Worm (Caenorhabditis elegans) whole organism, L4 larva: Measurements from ENCODE around the gene C53B4.3.

Experiments used
- ZK546.5 ChIP-seq, 2 experiments: sonication (generic microtip); optimal IDR thresholded peaks; 2 replicates each; lab custom pipeline; 2017; ENCODE audit warnings: missing biosample characterization in 2 of 2, missing genetic modification characterization in 2 of 2
- aly-2 ChIP-seq: sonication (generic microtip); optimal IDR thresholded peaks from 2 replicates; lab custom pipeline; 2018; ENCODE audit warnings: missing biosample characterization, missing genetic modification characterization
- dmd-6 ChIP-seq: fragments of 200-800 bp; sonication (Bioruptor generic); IDR thresholded peaks from 2 replicates; pipeline ENCODE4 v1.3.6; 2022; ENCODE audit warnings: missing genetic modification reagents, missing genetic modification characterization, missing compliant biosample characterization
- dpl-1 ChIP-seq: fragments of 150-350 bp; optimal IDR thresholded peaks from 2 replicates; lab custom pipeline; 2014; ENCODE audit warnings: missing biosample characterization, missing genetic modification reagents, missing genetic modification characterization
- dve-1 ChIP-seq: sonication (generic microtip); optimal IDR thresholded peaks from 2 replicates; lab custom pipeline; 2017; ENCODE audit warnings: antibody characterized with exemption, mild to moderate bottlenecking, missing genetic modification characterization, missing compliant biosample characterization; ENCODE audit not compliant: insufficient read depth
- lin-1 ChIP-seq: fragments of 200-800 bp; sonication (Bioruptor generic); IDR thresholded peaks from 2 replicates; pipeline ENCODE4 v1.3.6; 2022; ENCODE audit warnings: missing genetic modification reagents, missing genetic modification characterization, missing compliant biosample characterization
- lin-13 ChIP-seq: fragments of 150-350 bp; optimal IDR thresholded peaks from 2 replicates; lab custom pipeline; 2014; ENCODE audit warnings: missing biosample characterization, missing genetic modification reagents, missing genetic modification characterization
- nhr-11 ChIP-seq: fragments of 150-350 bp; optimal IDR thresholded peaks from 2 replicates; lab custom pipeline; 2014; ENCODE audit warnings: missing biosample characterization, missing genetic modification characterization
- nhr-237 ChIP-seq: sonication (generic microtip); optimal IDR thresholded peaks from 2 replicates; lab custom pipeline; 2017; ENCODE audit warnings: missing biosample characterization, missing genetic modification characterization
- nhr-42 ChIP-seq: fragments of 200-800 bp; sonication (Bioruptor generic); IDR thresholded peaks from 2 replicates; pipeline ENCODE4 v1.3.6; 2022; ENCODE audit warnings: missing genetic modification characterization, missing compliant biosample characterization
- nhr-77 ChIP-seq: fragments of 150-350 bp; optimal IDR thresholded peaks from 2 replicates; lab custom pipeline; 2014; ENCODE audit warnings: missing biosample characterization, missing genetic modification characterization
- unc-62 ChIP-seq, 3 experiments: fragments of 150-350 bp in 1 of 3; sonication (generic microtip); optimal IDR thresholded peaks in 2 of 3; peaks in 1 of 3; 1 replicate in 1 of 3; 2 replicates in 2 of 3; lab custom pipeline; 2014 to 2017; ENCODE audit warnings: missing biosample characterization in 3 of 3, missing genetic modification characterization in 3 of 3, missing genetic modification reagents in 3 of 3, missing genotype in 1 of 3

ce11 chrIV:8984566-8984965, 11.1 kb upstream of the C53B4.3 start, which contains the start of gene nstp-1:
- TF ChIP-seq nhr-77 (tag; lab: Kevin White, UChicago) (no peak), lin-1 (no peak), nhr-237 (tag; lab: Kevin White, UChicago) (no peak), dpl-1 (GFP tag; lab: Kevin White, UChicago) (no peak), ZK546.5 (tag; optimal IDR thresholded peaks at IDR 0.05; lab: Kevin White, UChicago) (no peak), nhr-11 (tag; lab: Kevin White, UChicago) (no peak), aly-2 (tag; lab: Kevin White, UChicago) (no peak), nhr-42 (GFP tag; lab: Robert Waterston, UW) (no peak), dve-1 (tag; lab: Kevin White, UChicago) (no peak), dmd-6 (GFP tag; lab: Robert Waterston, UW) (no peak), lin-13 (GFP tag; lab: Kevin White, UChicago) (no peak), unc-62 (GFP tag; optimal IDR thresholded peaks at IDR 0.05 in 1 of 2; lab: Kevin White, UChicago) (no peak), unc-62 (tag; optimal IDR thresholded peaks at IDR 0.05; lab: Kevin White, UChicago) (no peak)
